Worm (Caenorhabditis elegans) whole organism, early embryonic: Measurements from ENCODE around the gene fbxa-165.

ENCODE experiments used
- ceh-13 ChIP-seq: fragments of 200-800 bp; sonication (Bioruptor generic); optimal IDR thresholded peaks from 2 replicates; lab custom pipeline; 2018; ENCODE audit warnings: mild to moderate bottlenecking, missing genetic modification characterization, missing compliant biosample characterization
- hmg-4 ChIP-seq: fragments of 200-800 bp; sonication (Bioruptor generic); optimal IDR thresholded peaks from 2 replicates; lab custom pipeline; 2018; ENCODE audit warnings: mild to moderate bottlenecking, missing genetic modification characterization, missing compliant biosample characterization
- tbx-11 ChIP-seq: fragments of 200-800 bp; sonication (Bioruptor generic); IDR thresholded peaks from 2 replicates; pipeline ENCODE4 v1.3.6; 2022; ENCODE audit warnings: missing genetic modification characterization, missing compliant biosample characterization

Gene fbxa-165

ce11 chrII:1568214-1568613 lies 48.1 kb downstream of the fbxa-165 start, which contains the start of gene fbxb-49:
TSS of gene fbxb-49 (plus strand) at chrII:1568514.
- TF ChIP-seq tbx-11 (GFP tag; lab: Robert Waterston, UW) (no peak), ceh-13 (GFP tag; lab: Kevin White, UChicago) (no peak)

DNA sequence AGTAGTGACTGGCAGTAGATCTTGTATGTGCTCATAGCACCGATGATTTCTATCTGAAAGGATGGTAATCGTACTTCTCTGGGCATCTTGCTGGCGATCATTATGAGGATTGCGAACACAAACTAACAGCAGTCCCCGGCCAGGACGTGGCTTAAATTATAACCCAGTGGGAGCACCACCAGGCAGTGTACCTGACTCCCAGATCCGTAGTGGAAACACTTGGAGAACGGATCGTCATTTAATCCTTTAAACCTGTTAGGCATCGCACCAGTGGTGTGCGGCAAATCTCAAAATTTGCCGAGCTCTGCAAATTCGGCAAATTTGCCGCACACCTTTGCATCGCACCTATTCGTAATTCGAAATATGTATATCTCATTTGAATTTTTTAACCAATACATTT lies 48.6 kb downstream of the fbxa-165 start, which contains the start of gene K05F6.8:
Gene K05F6.8, minus strand, starts transcription at position 101 of the 400 bp plus-strand sequence.
- TF ChIP-seq hmg-4 (GFP tag; lab: Kevin White, UChicago) = no peak
